Fruit fly (Drosophila melanogaster) whole organism, adult: Measurements from ENCODE around the gene Arp2.

Experiments
- CG12768 ChIP-seq: fragments of 200-800 bp; sonication (Bioruptor generic); optimal IDR thresholded peaks from 2 replicates; lab custom pipeline; 2017; ENCODE audit warnings: missing biosample characterization, missing genetic modification characterization, mild to moderate bottlenecking, moderate library complexity, missing genetic modification reagents
- CG7045 ChIP-seq: fragments of 200-800 bp; sonication (Bioruptor generic); optimal IDR thresholded peaks from 2 replicates; lab custom pipeline; 2017; ENCODE audit warnings: missing biosample characterization, mild to moderate bottlenecking, missing genetic modification characterization
- Crg-1 ChIP-seq: fragments of 200-800 bp; sonication (Bioruptor generic); optimal IDR thresholded peaks from 2 replicates; lab custom pipeline; 2016; ENCODE audit warnings: missing biosample characterization, missing genetic modification characterization
- Mnt ChIP-seq: fragments of 200-800 bp; sonication (Bioruptor generic); optimal IDR thresholded peaks from 2 replicates; lab custom pipeline; 2016; ENCODE audit warnings: missing biosample characterization, mild to moderate bottlenecking, missing genetic modification characterization

DNA sequence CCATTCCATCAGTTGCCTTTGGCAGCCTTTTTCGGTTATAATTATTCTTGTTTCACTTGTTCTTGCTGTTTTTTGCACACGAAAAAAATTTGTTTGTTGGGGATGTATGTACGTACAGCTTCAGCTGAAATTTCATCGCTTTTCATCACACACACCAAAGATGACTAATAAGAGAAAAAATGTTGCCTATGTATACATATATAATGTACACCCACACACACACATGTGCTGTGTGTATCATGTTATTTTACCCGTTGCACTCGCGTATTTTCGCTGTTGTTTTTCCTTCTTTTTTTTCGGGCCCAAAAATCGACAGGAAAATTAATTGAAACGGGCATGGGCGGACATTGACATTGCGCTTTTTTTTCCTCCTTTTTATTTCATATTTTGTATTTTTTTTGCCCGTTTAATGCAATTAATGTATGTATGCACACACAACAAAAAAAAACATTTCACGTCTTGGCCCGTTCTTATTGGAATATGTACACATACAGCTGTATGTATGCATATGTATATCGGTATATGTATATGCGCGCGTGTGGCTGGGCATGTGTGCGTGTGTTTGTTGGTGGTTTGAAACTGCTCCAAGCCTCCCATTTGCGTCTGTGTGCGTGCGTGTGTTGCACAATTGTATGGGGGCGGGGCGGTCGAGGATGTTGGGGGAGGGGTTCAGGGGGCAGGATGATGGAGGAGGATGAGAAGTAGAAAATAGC is 32.6 kb upstream of the Arp2 start:
- TF ChIP-seq CG7045, result no peak
- no peak for TF ChIP-seq Mnt
- no peak for TF ChIP-seq CG12768 (GFP tag; lab: Kevin White, UChicago)
- no peak for TF ChIP-seq Crg-1 (GFP tag; lab: Kevin White, UChicago)
